Fruit fly (Drosophila melanogaster) whole organism, embryonic: ENCODE measurements around the gene Pmm2.

Experiments used
- ATbp ChIP-seq: fragments of 200-800 bp; sonication (Bioruptor generic); optimal IDR thresholded peaks from 2 replicates; lab custom pipeline; 2017; ENCODE audit warnings: missing biosample characterization, mild to moderate bottlenecking, missing genetic modification characterization, missing genetic modification reagents
- Atf6 ChIP-seq: fragments of 200-800 bp; sonication (Bioruptor generic); IDR thresholded peaks from 2 replicates; pipeline ENCODE4 v1.3.6; 2022; ENCODE audit warnings: missing biosample characterization, missing genetic modification characterization
- CG10147 ChIP-seq: fragments of 200-800 bp; sonication (Bioruptor generic); optimal IDR thresholded peaks from 2 replicates; lab custom pipeline; 2019; ENCODE audit warnings: missing biosample characterization, mild to moderate bottlenecking, missing genetic modification characterization, moderate library complexity
- CG10209 ChIP-seq: fragments of 200-800 bp; sonication (Bioruptor generic); optimal IDR thresholded peaks from 3 replicates; lab custom pipeline; 2017; ENCODE audit warnings: missing biosample characterization, mild to moderate bottlenecking, missing genetic modification characterization, missing genetic modification reagents
- CG11398 ChIP-seq: fragments of 200-800 bp; sonication (Bioruptor generic); optimal IDR thresholded peaks from 2 replicates; lab custom pipeline; 2016; ENCODE audit warnings: missing biosample characterization, missing genetic modification characterization
- CG12769 ChIP-seq: fragments of 200-800 bp; sonication (Bioruptor generic); optimal IDR thresholded peaks from 2 replicates; lab custom pipeline; 2019; ENCODE audit warnings: missing biosample characterization, mild to moderate bottlenecking, missing genetic modification characterization, moderate library complexity
- CG13287 ChIP-seq: fragments of 200-800 bp; sonication (Bioruptor generic); IDR thresholded peaks from 2 replicates; pipeline ENCODE4 v1.3.6; 2022; ENCODE audit warnings: missing biosample characterization, missing genetic modification characterization; ENCODE audit not compliant: partially characterized antibody
- CG13624 ChIP-seq: fragments of 200-800 bp; sonication (Bioruptor generic); optimal IDR thresholded peaks from 2 replicates; lab custom pipeline; 2016; ENCODE audit warnings: missing biosample characterization, missing genetic modification characterization
- CG14050 ChIP-seq: fragments of 200-800 bp; sonication (Bioruptor generic); IDR thresholded peaks from 3 replicates; pipeline ENCODE4 v1.3.6; 2022; ENCODE audit warnings: missing biosample characterization, missing genetic modification characterization
- CG14710 ChIP-seq: fragments of 200-800 bp; sonication (Bioruptor generic); optimal IDR thresholded peaks from 3 replicates; lab custom pipeline; 2019; ENCODE audit warnings: missing biosample characterization, mild to moderate bottlenecking, missing genetic modification characterization, moderate library complexity
- CG15073 ChIP-seq: fragments of 200-800 bp; sonication (Bioruptor generic); optimal IDR thresholded peaks from 2 replicates; lab custom pipeline; 2016; ENCODE audit warnings: missing biosample characterization, missing genetic modification characterization
- CG16779 ChIP-seq: fragments of 200-800 bp; sonication (Bioruptor generic); IDR thresholded peaks from 2 replicates; pipeline ENCODE4 v1.3.6; 2022; ENCODE audit warnings: missing biosample characterization, missing genetic modification characterization
- CG16815 ChIP-seq: fragments of 200-800 bp; sonication (Bioruptor generic); optimal IDR thresholded peaks from 3 replicates; lab custom pipeline; 2017; ENCODE audit warnings: missing biosample characterization, mild to moderate bottlenecking, missing genetic modification characterization
- CG17361 ChIP-seq: fragments of 200-800 bp; sonication (Bioruptor generic); IDR thresholded peaks from 3 replicates; pipeline ENCODE4 v1.3.6; 2022; ENCODE audit warnings: missing biosample characterization, missing genetic modification characterization
- CG1832 ChIP-seq: fragments of 200-800 bp; sonication (Bioruptor generic); optimal IDR thresholded peaks from 2 replicates; lab custom pipeline; 2017; ENCODE audit warnings: missing biosample characterization, mild to moderate bottlenecking, missing genetic modification characterization, inconsistent platforms
- CG31224 ChIP-seq: fragments of 200-800 bp; sonication (Bioruptor generic); IDR thresholded peaks from 2 replicates; pipeline ENCODE4 v1.3.6; 2022; ENCODE audit warnings: missing biosample characterization, missing genetic modification characterization
- CG31365 ChIP-seq: fragments of 200-800 bp; sonication (Bioruptor generic); optimal IDR thresholded peaks from 2 replicates; lab custom pipeline; 2018; ENCODE audit warnings: missing biosample characterization, mild to moderate bottlenecking, missing genetic modification characterization
- CG3847 ChIP-seq: fragments of 200-800 bp; sonication (Bioruptor generic); IDR thresholded peaks from 2 replicates; pipeline ENCODE4 v1.3.6; 2022; ENCODE audit warnings: missing biosample characterization, missing genetic modification characterization
- CG43689 ChIP-seq: fragments of 200-800 bp; sonication (Bioruptor generic); IDR thresholded peaks from 2 replicates; pipeline ENCODE4 v1.3.6; 2022; ENCODE audit warnings: missing biosample characterization, missing genetic modification characterization
- CG9609 ChIP-seq: fragments of 200-800 bp; sonication (Bioruptor generic); optimal IDR thresholded peaks from 3 replicates; lab custom pipeline; 2016; ENCODE audit warnings: missing biosample characterization, missing genetic modification characterization
- CG9727 ChIP-seq: fragments of 200-800 bp; sonication (Bioruptor generic); optimal IDR thresholded peaks from 3 replicates; lab custom pipeline; 2017; ENCODE audit warnings: missing biosample characterization, mild to moderate bottlenecking, missing genetic modification characterization
- CG9932 ChIP-seq: fragments of 200-800 bp; sonication (Bioruptor generic); IDR thresholded peaks from 2 replicates; pipeline ENCODE4 v1.3.6; 2022; ENCODE audit warnings: missing biosample characterization, missing genetic modification characterization
- Doc3 ChIP-seq: fragments of 200-800 bp; sonication (Bioruptor generic); IDR thresholded peaks from 3 replicates; pipeline ENCODE4 v1.3.6; 2022; ENCODE audit warnings: missing biosample characterization, missing genetic modification characterization; ENCODE audit not compliant: partially characterized antibody
- Dp ChIP-seq: fragments of 200-800 bp; sonication (Bioruptor generic); optimal IDR thresholded peaks from 2 replicates; lab custom pipeline; 2018; ENCODE audit warnings: missing biosample characterization, mild to moderate bottlenecking, missing genetic modification characterization, moderate library complexity
- Ets65A ChIP-seq: fragments of 200-800 bp; sonication (Bioruptor generic); peaks from one replicate; lab custom pipeline; 2016; ENCODE audit warnings: missing biosample characterization, missing genetic modification characterization
- Fer3 ChIP-seq: fragments of 200-800 bp; sonication (Bioruptor generic); optimal IDR thresholded peaks from 2 replicates; lab custom pipeline; 2018; ENCODE audit warnings: missing biosample characterization, mild to moderate bottlenecking, missing genetic modification characterization, moderate library complexity
- Gsc ChIP-seq: fragments of 200-800 bp; sonication (Bioruptor generic); IDR thresholded peaks from 2 replicates; pipeline ENCODE4 v1.3.6; 2022; ENCODE audit warnings: missing biosample characterization, missing genetic modification characterization
- HLH3B ChIP-seq: fragments of 200-800 bp; sonication (Bioruptor generic); IDR thresholded peaks from 2 replicates; pipeline ENCODE4 v1.3.6; 2022; ENCODE audit warnings: missing biosample characterization, missing genetic modification characterization
- HLH54F ChIP-seq: fragments of 200-800 bp; sonication (Bioruptor generic); optimal IDR thresholded peaks from 3 replicates; lab custom pipeline; 2016; ENCODE audit warnings: missing biosample characterization, missing genetic modification characterization
- Meics ChIP-seq: fragments of 200-800 bp; sonication (Bioruptor generic); optimal IDR thresholded peaks from 2 replicates; lab custom pipeline; 2017; ENCODE audit warnings: missing biosample characterization, mild to moderate bottlenecking, missing genetic modification characterization
- NFAT ChIP-seq: fragments of 200-800 bp; sonication (Bioruptor generic); IDR thresholded peaks from 2 replicates; pipeline ENCODE4 v1.3.6; 2022; ENCODE audit warnings: missing biosample characterization, missing genetic modification characterization
- Neu2 ChIP-seq: fragments of 200-800 bp; sonication (Bioruptor generic); optimal IDR thresholded peaks from 3 replicates; lab custom pipeline; 2016; ENCODE audit warnings: missing biosample characterization, missing genetic modification characterization, borderline replicate concordance
- Nf-YA ChIP-seq: fragments of 200-800 bp; sonication (Bioruptor generic); IDR thresholded peaks from 2 replicates; pipeline ENCODE4 v1.3.6; 2022; ENCODE audit warnings: missing biosample characterization, missing genetic modification characterization
- TFAM ChIP-seq: fragments of 200-800 bp; sonication (Bioruptor generic); optimal IDR thresholded peaks from 2 replicates; lab custom pipeline; 2017; ENCODE audit warnings: missing biosample characterization, missing genetic modification characterization, inconsistent platforms
- Tbp ChIP-seq: fragments of >200 bp; optimal IDR thresholded peaks from 2 replicates; lab custom pipeline; 2018; ENCODE audit warnings: missing biosample characterization, missing genetic modification characterization
- aop ChIP-seq: fragments of 200-800 bp; sonication (Bioruptor generic); IDR thresholded peaks from 2 replicates; pipeline ENCODE4 v1.3.6; 2022; ENCODE audit warnings: missing biosample characterization, missing genetic modification characterization
- ap ChIP-seq: fragments of 200-800 bp; sonication (Bioruptor generic); IDR thresholded peaks from 2 replicates; pipeline ENCODE4 v1.3.6; 2022; ENCODE audit warnings: missing biosample characterization, missing genetic modification characterization
- cwo ChIP-seq: fragments of 200-800 bp; sonication (Bioruptor generic); optimal IDR thresholded peaks from 3 replicates; lab custom pipeline; 2017; ENCODE audit warnings: missing biosample characterization, missing genetic modification characterization, mild to moderate bottlenecking, moderate library complexity, missing genetic modification reagents
- dm ChIP-seq: fragments of 200-800 bp; sonication (Bioruptor generic); optimal IDR thresholded peaks from 3 replicates; lab custom pipeline; 2016; ENCODE audit warnings: missing biosample characterization, missing genetic modification characterization
- dmrt11E ChIP-seq: fragments of 200-800 bp; sonication (Bioruptor generic); optimal IDR thresholded peaks from 3 replicates; lab custom pipeline; 2018; ENCODE audit warnings: missing biosample characterization, mild to moderate bottlenecking, missing genetic modification characterization, moderate library complexity
- fd102C ChIP-seq: fragments of 200-800 bp; sonication (Bioruptor generic); optimal IDR thresholded peaks from 2 replicates; lab custom pipeline; 2018; ENCODE audit warnings: missing biosample characterization, mild to moderate bottlenecking, missing genetic modification characterization, moderate library complexity
- fu2 ChIP-seq: fragments of 200-800 bp; sonication (Bioruptor generic); optimal IDR thresholded peaks from 2 replicates; lab custom pipeline; 2016; ENCODE audit warnings: missing biosample characterization, missing genetic modification characterization
- gcm ChIP-seq: fragments of 200-800 bp; sonication (Bioruptor generic); optimal IDR thresholded peaks from 2 replicates; lab custom pipeline; 2019; ENCODE audit warnings: missing biosample characterization, mild to moderate bottlenecking, missing genetic modification characterization, moderate library complexity
- gro ChIP-seq: fragments of 200-800 bp; sonication (Bioruptor generic); optimal IDR thresholded peaks from 2 replicates; lab custom pipeline; 2016; ENCODE audit warnings: missing biosample characterization, missing genetic modification characterization
- hkb ChIP-seq, 2 experiments: fragments of 200-800 bp in 1 of 2; fragments of >200 bp in 1 of 2; sonication (Bioruptor generic) in 1 of 2; IDR thresholded peaks in 1 of 2; optimal IDR thresholded peaks in 1 of 2; 2 replicates each; pipeline versions ENCODE4 v1.3.6 to Lab custom; 2017 to 2022; ENCODE audit warnings: missing biosample characterization in 1 of 2, missing genetic modification characterization in 1 of 2
- kay ChIP-seq: fragments of 200-800 bp; sonication (Bioruptor generic); optimal IDR thresholded peaks from 2 replicates; lab custom pipeline; 2016; ENCODE audit warnings: missing biosample characterization, missing genetic modification characterization
- lab ChIP-seq: fragments of 200-800 bp; sonication (Bioruptor generic); optimal IDR thresholded peaks from 3 replicates; lab custom pipeline; 2017; ENCODE audit warnings: missing biosample characterization, missing genetic modification characterization, mild to moderate bottlenecking, moderate library complexity, missing genetic modification reagents
- pb ChIP-seq: fragments of 200-800 bp; sonication (Bioruptor generic); optimal IDR thresholded peaks from 3 replicates; lab custom pipeline; 2016; ENCODE audit warnings: missing biosample characterization, missing genetic modification characterization
- slou ChIP-seq: fragments of 200-800 bp; sonication (Bioruptor generic); optimal IDR thresholded peaks from 3 replicates; lab custom pipeline; 2016; ENCODE audit warnings: missing biosample characterization, missing genetic modification characterization
- trem ChIP-seq: fragments of 200-800 bp; optimal IDR thresholded peaks from 3 replicates; lab custom pipeline; 2019; ENCODE audit warnings: missing biosample characterization, mild to moderate bottlenecking, missing genetic modification characterization, moderate library complexity
- zen ChIP-seq: fragments of 200-800 bp; sonication (Bioruptor generic); optimal IDR thresholded peaks from 3 replicates; lab custom pipeline; 2018; ENCODE audit warnings: missing biosample characterization, mild to moderate bottlenecking, missing genetic modification characterization, moderate library complexity

Gene Pmm2

DNA sequence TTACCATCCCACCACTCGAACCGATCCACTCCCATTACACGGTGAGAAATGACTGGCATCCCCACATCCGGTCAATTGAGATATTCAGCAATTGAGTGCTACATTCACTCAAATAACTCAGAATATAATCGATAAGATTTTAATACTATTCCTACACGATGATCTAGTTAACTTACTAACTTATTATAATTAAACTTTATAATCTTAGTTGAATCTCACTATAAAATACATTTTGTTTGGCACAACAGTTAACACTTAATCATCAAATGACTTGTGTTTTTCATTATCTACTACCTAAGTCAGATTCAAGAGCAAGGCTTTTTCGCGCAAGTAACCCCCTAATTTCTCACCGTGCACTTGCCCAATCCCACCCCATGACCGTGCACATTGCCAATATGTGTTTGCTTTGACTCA is 39.1 kb upstream of the Pmm2 start (continued):
- TF ChIP-seq CG12769 (tag; lab: Kevin White, UChicago) (peak; percentile 27), Dp (GFP tag; lab: Kevin White, UChicago) (no peak), CG9727 (GFP tag; lab: Kevin White, UChicago) (peak; percentile 47), Doc3 (GFP tag; lab: Robert Waterston, UW) (no peak), CG16815 (GFP tag; lab: Kevin White, UChicago) (peak; percentile 11), HLH54F (GFP tag; lab: Kevin White, UChicago) (no peak), ATbp (peak; percentile 24), CG13624 (GFP tag; lab: Kevin White, UChicago) (no peak), CG13287 (GFP tag; lab: Robert Waterston, UW) (no peak), dmrt11E (tag; lab: Kevin White, UChicago) (peak; percentile 16), Gsc (GFP tag; lab: Robert Waterston, UW) (no peak), kay (GFP tag; lab: Kevin White, UChicago) (no peak), CG17361 (GFP tag; lab: Robert Waterston, UW) (peak; percentile 71), trem (no peak), NFAT (GFP tag; lab: Robert Waterston, UW) (no peak), cwo (peak; percentile 12), Nf-YA (GFP tag; lab: Robert Waterston, UW) (no peak), Neu2 (GFP tag; lab: Kevin White, UChicago) (no peak), CG11398 (GFP tag; lab: Kevin White, UChicago) (no peak), gro (GFP tag; lab: Kevin White, UChicago) (no peak), CG14050 (GFP tag; lab: Robert Waterston, UW) (no peak), CG10209 (GFP tag; lab: Kevin White, UChicago) (peak; percentile 35), CG16779 (GFP tag; lab: Robert Waterston, UW) (no peak), dm (GFP tag; lab: Kevin White, UChicago) (no peak), aop (GFP tag; lab: Robert Waterston, UW) (no peak), CG9932 (GFP tag; lab: Robert Waterston, UW) (no peak), CG9609 (GFP tag; lab: Kevin White, UChicago) (no peak), CG43689 (GFP tag; lab: Robert Waterston, UW) (no peak), CG31365 (tag; lab: Kevin White, UChicago) (no peak), Atf6 (GFP tag; lab: Robert Waterston, UW) (no peak; the same call in 1 of the 2 replicates), gcm (no peak), TFAM (GFP tag; lab: Kevin White, UChicago) (no peak), Tbp (GFP tag; lab: Kevin White, UChicago) (no peak), fd102C (GFP tag; lab: Kevin White, UChicago) (no peak), HLH3B (GFP tag; lab: Robert Waterston, UW) (no peak), CG1832 (GFP tag; lab: Kevin White, UChicago) (no peak), hkb (optimal IDR thresholded peaks at IDR 0.05; lab: Kevin White, UChicago) (no peak), hkb (GFP tag; IDR thresholded peaks at IDR 0.05; lab: Robert Waterston, UW) (peak; percentile 39; the same call in 1 of the 2 replicates), pb (no peak), fu2 (GFP tag; lab: Kevin White, UChicago) (no peak), CG14710 (tag; lab: Kevin White, UChicago) (peak; percentile 24), CG31224 (GFP tag; lab: Robert Waterston, UW) (no peak), Meics (GFP tag; lab: Kevin White, UChicago) (peak; percentile 53), slou (no peak), CG10147 (GFP tag; lab: Kevin White, UChicago) (peak; percentile 13), CG3847 (GFP tag; lab: Robert Waterston, UW) (no peak), ap (GFP tag; lab: Robert Waterston, UW) (no peak), lab (GFP tag; lab: Kevin White, UChicago) (peak; percentile 53), CG15073 (GFP tag; lab: Kevin White, UChicago) (no peak), Ets65A (GFP tag; lab: Kevin White, UChicago) (peak; percentile 11), zen (tag; lab: Kevin White, UChicago) (no peak), Fer3 (no peak)
